Fruit fly (Drosophila melanogaster) whole organism, wandering third instar larva: ENCODE measurements around the gene S-Lap1.

Source experiments
- Abd-B ChIP-seq: fragments of >200 bp; optimal IDR thresholded peaks from 2 replicates; lab custom pipeline; 2017; ENCODE audit warnings: missing biosample characterization, missing genetic modification characterization
- CG32264 ChIP-seq: fragments of 200-800 bp; sonication (Bioruptor generic); optimal IDR thresholded peaks from 2 replicates; lab custom pipeline; 2016; ENCODE audit warnings: missing biosample characterization, missing genetic modification characterization
- CG9705 ChIP-seq: fragments of 200-800 bp; sonication (Bioruptor generic); optimal IDR thresholded peaks from 2 replicates; lab custom pipeline; 2018; ENCODE audit warnings: missing biosample characterization, mild to moderate bottlenecking, missing genetic modification characterization
- CrebA ChIP-seq: fragments of 200-800 bp; sonication (Bioruptor generic); optimal IDR thresholded peaks from 2 replicates; lab custom pipeline; 2016; ENCODE audit warnings: missing biosample characterization, mild to moderate bottlenecking, missing genetic modification characterization, borderline replicate concordance
- Dfd ChIP-seq: fragments of >200 bp; optimal IDR thresholded peaks from 2 replicates; lab custom pipeline; 2017; ENCODE audit warnings: missing biosample characterization, missing genetic modification characterization
- Dif ChIP-seq: fragments of 200-275, 200-300 bp; sonication (Bioruptor generic); optimal IDR thresholded peaks from 2 replicates; lab custom pipeline; 2018; ENCODE audit warnings: missing biosample characterization, missing genetic modification characterization; ENCODE audit not compliant: partially characterized antibody
- GATAd ChIP-seq: sonication (Bioruptor generic); optimal IDR thresholded peaks from 2 replicates; lab custom pipeline; 2016; ENCODE audit warnings: missing biosample characterization, missing genetic modification characterization
- HLH106 ChIP-seq: fragments of 200-800 bp; optimal IDR thresholded peaks from 3 replicates; lab custom pipeline; 2019; ENCODE audit warnings: missing biosample characterization, mild to moderate bottlenecking, missing genetic modification characterization, moderate library complexity
- Hnf4 ChIP-seq: fragments of 200-800 bp; sonication (Bioruptor generic); optimal IDR thresholded peaks from 2 replicates; lab custom pipeline; 2016; ENCODE audit warnings: missing biosample characterization, mild to moderate bottlenecking, missing genetic modification characterization
- Hr78 ChIP-seq: fragments of >200 bp; optimal IDR thresholded peaks from 2 replicates; lab custom pipeline; 2017; ENCODE audit warnings: missing biosample characterization, missing genetic modification characterization
- Hr83 ChIP-seq: fragments of 200-300 bp; sonication (Bioruptor generic); optimal IDR thresholded peaks from 2 replicates; lab custom pipeline; 2016; ENCODE audit warnings: missing biosample characterization, mild to moderate bottlenecking, missing genetic modification characterization, moderate library complexity; ENCODE audit not compliant: poor library complexity, severe bottlenecking
- Jra ChIP-seq: sonication (Bioruptor generic); optimal IDR thresholded peaks from 2 replicates; lab custom pipeline; 2016; ENCODE audit warnings: missing biosample characterization, missing genetic modification characterization
- Mio ChIP-seq: sonication (Bioruptor generic); optimal IDR thresholded peaks from 2 replicates; lab custom pipeline; 2016; ENCODE audit warnings: missing biosample characterization, missing genetic modification characterization
- Myc ChIP-seq: fragments of >200 bp; optimal IDR thresholded peaks from 2 replicates; lab custom pipeline; 2017
- N ChIP-seq: fragments of >200 bp; optimal IDR thresholded peaks from 2 replicates; lab custom pipeline; 2018; ENCODE audit warnings: missing biosample characterization, missing external identifiers, missing genetic modification characterization
- OdsH ChIP-seq: fragments of 200-800 bp; sonication (Bioruptor generic); optimal IDR thresholded peaks from 2 replicates; lab custom pipeline; 2016; ENCODE audit warnings: missing biosample characterization, mild to moderate bottlenecking, missing genetic modification characterization
- Rel ChIP-seq, 2 experiments: fragments of 200-800 bp; sonication (Bioruptor generic) in 1 of 2; optimal IDR thresholded peaks; 2 replicates in 1 of 2; 3 replicates in 1 of 2; lab custom pipeline; 2016 to 2019; ENCODE audit warnings: mild to moderate bottlenecking in 2 of 2, missing biosample characterization in 2 of 2, missing genetic modification characterization in 2 of 2, moderate library complexity in 1 of 2
- Sp1 ChIP-seq: fragments of 200-800 bp; sonication (Bioruptor generic); optimal IDR thresholded peaks from 3 replicates; lab custom pipeline; 2019; ENCODE audit warnings: missing biosample characterization, mild to moderate bottlenecking, missing genetic modification characterization, moderate library complexity
- Vsx2 ChIP-seq: fragments of 200-300, 225-300 bp; sonication (Bioruptor generic); optimal IDR thresholded peaks from 2 replicates; lab custom pipeline; 2018; ENCODE audit warnings: missing biosample characterization, missing genetic modification characterization; ENCODE audit not compliant: partially characterized antibody
- br ChIP-seq: fragments of 200-800 bp; sonication (Bioruptor generic); optimal IDR thresholded peaks from 2 replicates; lab custom pipeline; 2016; ENCODE audit warnings: missing biosample characterization, missing genetic modification characterization
- brk ChIP-seq: fragments of 200-800 bp; sonication (Bioruptor generic); optimal IDR thresholded peaks from 2 replicates; lab custom pipeline; 2016; ENCODE audit warnings: missing biosample characterization, mild to moderate bottlenecking, missing genetic modification characterization
- dl ChIP-seq, 2 experiments: fragments of 175-275, 200-275 bp in 1 of 2; fragments of 200-275 bp in 1 of 2; sonication (Bioruptor generic); optimal IDR thresholded peaks; lab custom pipeline; 2018; ENCODE audit warnings: mild to moderate bottlenecking in 2 of 2, missing biosample characterization in 2 of 2, missing genetic modification characterization in 2 of 2, moderate library complexity in 2 of 2; ENCODE audit not compliant: partially characterized antibody in 2 of 2, insufficient read depth in 1 of 2
- dmrt93B ChIP-seq: fragments of 200-800 bp; sonication (Bioruptor generic); optimal IDR thresholded peaks from 2 replicates; lab custom pipeline; 2018; ENCODE audit warnings: missing biosample characterization, mild to moderate bottlenecking, missing genetic modification characterization
- dsf ChIP-seq: sonication (Bioruptor generic); optimal IDR thresholded peaks from 2 replicates; lab custom pipeline; 2016; ENCODE audit warnings: missing biosample characterization, missing genetic modification characterization, borderline replicate concordance
- ey ChIP-seq: fragments of 200-800 bp; sonication (Bioruptor generic); optimal IDR thresholded peaks from 2 replicates; lab custom pipeline; 2016; ENCODE audit warnings: missing biosample characterization, missing genetic modification characterization
- foxo ChIP-seq, 2 experiments: fragments of 200-800 bp; sonication (Bioruptor generic); optimal IDR thresholded peaks; 2 replicates in 1 of 2; 3 replicates in 1 of 2; lab custom pipeline; 2016 to 2017; ENCODE audit warnings: missing biosample characterization in 2 of 2, missing genetic modification characterization in 2 of 2
- fru ChIP-seq: fragments of 200-800 bp; sonication (Bioruptor generic); optimal IDR thresholded peaks from 3 replicates; lab custom pipeline; 2016; ENCODE audit warnings: missing biosample characterization, mild to moderate bottlenecking, missing genetic modification characterization
- h ChIP-seq: fragments of 200-800 bp; sonication (Bioruptor generic); optimal IDR thresholded peaks from 3 replicates; lab custom pipeline; 2016; ENCODE audit warnings: missing biosample characterization, mild to moderate bottlenecking, missing genetic modification characterization
- jim ChIP-seq: fragments of 175-275, 200-325 bp; sonication (Bioruptor generic); optimal IDR thresholded peaks from 2 replicates; lab custom pipeline; 2016; ENCODE audit warnings: missing biosample characterization, mild to moderate bottlenecking, missing genetic modification characterization
- psq ChIP-seq: fragments of 200-800 bp; sonication (Bioruptor generic); optimal IDR thresholded peaks from 3 replicates; lab custom pipeline; 2017; ENCODE audit warnings: missing biosample characterization, mild to moderate bottlenecking, missing genetic modification characterization, moderate library complexity
- rgr ChIP-seq: fragments of 200-800 bp; sonication (Bioruptor generic); optimal IDR thresholded peaks from 3 replicates; lab custom pipeline; 2016; ENCODE audit warnings: missing biosample characterization, mild to moderate bottlenecking, missing genetic modification characterization
- sage ChIP-seq: fragments of 200-800 bp; sonication (Bioruptor generic); optimal IDR thresholded peaks from 2 replicates; lab custom pipeline; 2016; ENCODE audit warnings: missing biosample characterization, mild to moderate bottlenecking, missing genetic modification characterization
- sv ChIP-seq: fragments of 200-800 bp; sonication (Bioruptor generic); optimal IDR thresholded peaks from 3 replicates; lab custom pipeline; 2016; ENCODE audit warnings: missing biosample characterization, missing genetic modification characterization
- tai ChIP-seq: sonication (Bioruptor generic); optimal IDR thresholded peaks from 2 replicates; lab custom pipeline; 2016; ENCODE audit warnings: missing biosample characterization, missing genetic modification characterization
- usp ChIP-seq: fragments of >200 bp; optimal IDR thresholded peaks from 2 replicates; lab custom pipeline; 2017; ENCODE audit warnings: missing biosample characterization, missing genetic modification characterization
- woc ChIP-seq: sonication (Bioruptor generic); optimal IDR thresholded peaks from 2 replicates; lab custom pipeline; 2016; ENCODE audit warnings: missing biosample characterization, mild to moderate bottlenecking, missing genetic modification characterization

Gene S-Lap1

DNA sequence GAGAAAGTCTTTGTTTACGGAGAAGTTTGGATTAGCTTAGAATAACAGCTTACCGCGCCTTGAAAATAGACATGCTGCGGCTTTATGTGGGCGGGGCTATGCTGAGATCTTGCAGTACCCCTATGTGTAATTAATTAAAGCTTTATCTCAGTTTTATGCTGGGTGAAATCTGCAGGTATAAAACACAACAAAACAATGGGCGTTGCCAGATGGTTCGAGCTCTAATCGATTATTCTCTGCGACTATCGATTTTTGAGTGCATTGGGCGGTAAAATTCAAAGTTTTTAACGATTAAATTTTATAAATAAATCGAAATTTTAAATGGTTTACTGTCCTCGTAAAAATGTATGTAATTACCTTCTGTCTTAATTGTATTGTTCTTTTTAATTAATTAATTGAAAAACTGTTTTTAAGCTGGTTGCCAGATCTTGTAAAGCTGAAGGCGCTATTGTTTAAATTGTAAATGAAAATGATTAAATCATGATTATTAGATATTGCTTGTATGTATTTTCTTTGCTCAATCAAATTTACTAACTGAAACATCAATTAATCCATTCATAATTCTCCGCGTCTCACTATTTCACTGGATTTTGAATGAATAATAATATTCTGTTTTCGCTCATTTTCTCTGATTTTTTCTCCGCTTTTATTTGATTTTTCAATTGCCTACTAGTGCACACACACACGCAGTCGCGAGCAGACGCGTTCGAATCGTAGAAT is 6.8 kb downstream of the S-Lap1 start, which contains the start of the genes GAPsec and Zasp66:
GAPsec (minus strand) TSS at position 200 of the 720 bp plus-strand sequence.
Zasp66 (plus strand) TSS at position 670 of the 720 bp plus-strand sequence.
- no peak for TF ChIP-seq rgr
- TF ChIP-seq br (GFP tag; lab: Kevin White, UChicago) = no peak
- no peak for TF ChIP-seq Vsx2 (GFP tag; lab: Kevin White, UChicago)
- TF ChIP-seq dsf (GFP tag; lab: Kevin White, UChicago) = no peak
- TF ChIP-seq GATAd (GFP tag; lab: Kevin White, UChicago) = no peak
- no peak for TF ChIP-seq CG32264 (GFP tag; lab: Kevin White, UChicago)
- TF ChIP-seq Sp1 = no peak
- no peak for TF ChIP-seq OdsH (GFP tag; lab: Kevin White, UChicago)
- TF ChIP-seq sv = no peak

dm6 chr3L:8627839-8628827 is 11.1 kb downstream of the S-Lap1 start:
- no peak for TF ChIP-seq br (GFP tag; lab: Kevin White, UChicago)
- TF ChIP-seq Myc (lab: Kevin White, UChicago) = peak; percentile 42

- no peak for TF ChIP-seq CrebA (GFP tag; lab: Kevin White, UChicago)
- peak; percentile 4 for TF ChIP-seq CG9705 (GFP tag; lab: Kevin White, UChicago)
- TF ChIP-seq Dif (GFP tag; lab: Kevin White, UChicago) = no peak
- TF ChIP-seq usp = no peak
- TF ChIP-seq Hnf4 = no peak
- TF ChIP-seq fru = no peak
- no peak for TF ChIP-seq Dfd (GFP tag; lab: Kevin White, UChicago)
- no peak for TF ChIP-seq ey (GFP tag; lab: Kevin White, UChicago)
- TF ChIP-seq sv = no peak
- no peak for TF ChIP-seq N (GFP tag; lab: Kevin White, UChicago)
- no peak for TF ChIP-seq jim
- TF ChIP-seq Hr83 = no peak
- no peak for TF ChIP-seq Rel (GFP tag; optimal IDR thresholded peaks at IDR 0.05; lab: Kevin White, UChicago)
- TF ChIP-seq Rel (tag; optimal IDR thresholded peaks at IDR 0.05; lab: Kevin White, UChicago) = no peak
- no peak for TF ChIP-seq rgr
- TF ChIP-seq Abd-B (GFP tag; lab: Kevin White, UChicago) = no peak
- TF ChIP-seq sage (GFP tag; lab: Kevin White, UChicago) = no peak
- no peak for TF ChIP-seq h (GFP tag; lab: Kevin White, UChicago)
- TF ChIP-seq CG32264 (GFP tag; lab: Kevin White, UChicago) = no peak
- no peak for TF ChIP-seq dmrt93B (GFP tag; lab: Kevin White, UChicago)
- TF ChIP-seq Hr78 (GFP tag; lab: Kevin White, UChicago) = no peak
- no peak for TF ChIP-seq tai (GFP tag; lab: Kevin White, UChicago)
- TF ChIP-seq woc (GFP tag; lab: Kevin White, UChicago) = no peak
- peak; percentile 57 for TF ChIP-seq HLH106 (tag; lab: Kevin White, UChicago)
- no peak for TF ChIP-seq br (GFP tag; lab: Kevin White, UChicago)
- no peak for TF ChIP-seq OdsH (GFP tag; lab: Kevin White, UChicago)
- TF ChIP-seq Jra (GFP tag; lab: Kevin White, UChicago) = no peak
- TF ChIP-seq dl (GFP tag; optimal IDR thresholded peaks at IDR 0.05; lab: Kevin White, UChicago; ENCODE audit: insufficient read depth in 1 of 2, partially characterized antibody in 2 of 2) = no peak
- no peak for TF ChIP-seq Vsx2 (GFP tag; lab: Kevin White, UChicago)
- TF ChIP-seq Myc (lab: Kevin White, UChicago) = no peak
- peak in 1 of 2 experiments; percentile 29 for TF ChIP-seq foxo (GFP tag; optimal IDR thresholded peaks at IDR 0.05; lab: Kevin White, UChicago)
- no peak for TF ChIP-seq GATAd (GFP tag; lab: Kevin White, UChicago)
- no peak for TF ChIP-seq psq
- no peak for TF ChIP-seq Mio (GFP tag; lab: Kevin White, UChicago)
- TF ChIP-seq Sp1 = peak; percentile 42
- TF ChIP-seq dsf (GFP tag; lab: Kevin White, UChicago) = no peak
- no peak for TF ChIP-seq brk (GFP tag; lab: Kevin White, UChicago)
Observed at dm6 chr3L:8628964-8629363, 11.9 kb downstream of the S-Lap1 start.
